Worm (Caenorhabditis elegans) whole organism, L4/young adult: ENCODE measurements around the gene K01G5.8.

Source experiments
- W03F9.2 ChIP-seq: fragments of 150-350 bp; optimal IDR thresholded peaks from 2 replicates; lab custom pipeline; 2014; ENCODE audit warnings: missing biosample characterization, missing genetic modification characterization
- dao-5 ChIP-seq: sonication (generic microtip); optimal IDR thresholded peaks from 2 replicates; lab custom pipeline; 2016; ENCODE audit warnings: missing genotype, missing genetic modification characterization, moderate library complexity, missing compliant biosample characterization
- him-1 ChIP-seq: sonication (generic microtip); optimal IDR thresholded peaks from 2 replicates; lab custom pipeline; 2016; ENCODE audit warnings: missing genotype, missing genetic modification reagents, missing genetic modification characterization, missing compliant biosample characterization

- TF ChIP-seq W03F9.2 (tag; lab: Kevin White, UChicago): no peak
- TF ChIP-seq dao-5 (tag; lab: Kevin White, UChicago): no peak
- no peak for TF ChIP-seq him-1 (tag; lab: Kevin White, UChicago)
These were observed 49.6 kb downstream of the K01G5.8 start, which contains the start of gene Y39A1A.17 for ce11 chrIII:10691019-10691418.
